Fruit fly (Drosophila melanogaster): ENCODE measurements around the gene CG15456.

dm6 chrX:20433345-20434332, 6.8 kb upstream of the CG15456 start, which contains the start of gene CG1695:
- no peak for TF ChIP-seq insv (optimal IDR thresholded peaks at IDR 0.05)
- TF ChIP-seq h (optimal IDR thresholded peaks at IDR 0.05), result no peak
- TF ChIP-seq Sin3A (optimal IDR thresholded peaks at IDR 0.05), result no peak
- no peak for TF ChIP-seq psq (optimal IDR thresholded peaks at IDR 0.05)
